Fruit fly (Drosophila melanogaster) whole organism, adult: ENCODE results near the gene Rnmt.

Experiments
- CG11617 ChIP-seq: fragments of 200-800 bp; sonication (Bioruptor generic); optimal IDR thresholded peaks from 2 replicates; lab custom pipeline; 2017; ENCODE audit warnings: mild to moderate bottlenecking, missing biosample characterization, missing genetic modification reagents, missing genetic modification characterization
- CG12768 ChIP-seq: fragments of 200-800 bp; sonication (Bioruptor generic); optimal IDR thresholded peaks from 2 replicates; lab custom pipeline; 2017; ENCODE audit warnings: missing biosample characterization, missing genetic modification characterization, mild to moderate bottlenecking, moderate library complexity, missing genetic modification reagents
- CG14711 ChIP-seq: fragments of 200-800 bp; sonication (Bioruptor generic); optimal IDR thresholded peaks from 2 replicates; lab custom pipeline; 2018; ENCODE audit warnings: missing biosample characterization, mild to moderate bottlenecking, missing genetic modification characterization, moderate library complexity
- CG1620 ChIP-seq: fragments of 200-800 bp; sonication (Bioruptor generic); optimal IDR thresholded peaks from 2 replicates; lab custom pipeline; 2016; ENCODE audit warnings: missing biosample characterization, missing genetic modification characterization
- CG33017 ChIP-seq: fragments of 200-800 bp; sonication (Bioruptor generic); optimal IDR thresholded peaks from 2 replicates; lab custom pipeline; 2018; ENCODE audit warnings: missing biosample characterization, mild to moderate bottlenecking, missing genetic modification characterization, moderate library complexity
- CG5204 ChIP-seq: fragments of 200-800 bp; sonication (Bioruptor generic); optimal IDR thresholded peaks from 2 replicates; lab custom pipeline; 2016; ENCODE audit warnings: missing biosample characterization, missing genetic modification characterization
- CG7045 ChIP-seq: fragments of 200-800 bp; sonication (Bioruptor generic); optimal IDR thresholded peaks from 2 replicates; lab custom pipeline; 2017; ENCODE audit warnings: missing biosample characterization, mild to moderate bottlenecking, missing genetic modification characterization
- CG7101 ChIP-seq: fragments of 200-800 bp; sonication (Bioruptor generic); optimal IDR thresholded peaks from 2 replicates; lab custom pipeline; 2018; ENCODE audit warnings: missing biosample characterization, mild to moderate bottlenecking, missing genetic modification characterization, moderate library complexity
- Clk ChIP-seq: fragments of 200-800 bp; sonication (Bioruptor generic); optimal IDR thresholded peaks from 2 replicates; lab custom pipeline; 2017; ENCODE audit warnings: missing biosample characterization, missing genetic modification characterization
- Crg-1 ChIP-seq: fragments of 200-800 bp; sonication (Bioruptor generic); optimal IDR thresholded peaks from 2 replicates; lab custom pipeline; 2016; ENCODE audit warnings: missing biosample characterization, missing genetic modification characterization
- Hr96 ChIP-seq: fragments of 200-800 bp; sonication (Bioruptor generic); optimal IDR thresholded peaks from 2 replicates; lab custom pipeline; 2016; ENCODE audit warnings: missing biosample characterization, missing genetic modification characterization
- Mnt ChIP-seq: fragments of 200-800 bp; sonication (Bioruptor generic); optimal IDR thresholded peaks from 2 replicates; lab custom pipeline; 2016; ENCODE audit warnings: missing biosample characterization, mild to moderate bottlenecking, missing genetic modification characterization
- bab1 ChIP-seq: fragments of 200-800 bp; sonication (Bioruptor generic); optimal IDR thresholded peaks from 3 replicates; lab custom pipeline; 2019; ENCODE audit warnings: missing biosample characterization, mild to moderate bottlenecking, missing genetic modification characterization, moderate library complexity
- cic ChIP-seq: fragments of 200-800 bp; sonication (Bioruptor generic); optimal IDR thresholded peaks from 2 replicates; lab custom pipeline; 2017; ENCODE audit warnings: missing biosample characterization, mild to moderate bottlenecking, missing genetic modification characterization, moderate library complexity
- cnc ChIP-seq, 2 experiments: fragments of >200 bp; optimal IDR thresholded peaks; 2 replicates each; lab custom pipeline; 2017
- kay ChIP-seq: fragments of 200-800 bp; sonication (Bioruptor generic); peaks from one replicate; lab custom pipeline; 2016; ENCODE audit warnings: missing biosample characterization, missing genetic modification characterization, borderline replicate concordance
- ovo ChIP-seq: fragments of 200-800 bp; sonication (Bioruptor generic); optimal IDR thresholded peaks from 2 replicates; lab custom pipeline; 2016; ENCODE audit warnings: missing biosample characterization, missing genetic modification characterization
- pad ChIP-seq: fragments of 200-800 bp; sonication (Bioruptor generic); optimal IDR thresholded peaks from 3 replicates; lab custom pipeline; 2017; ENCODE audit warnings: missing biosample characterization, missing genetic modification characterization, mild to moderate bottlenecking, moderate library complexity, missing genetic modification reagents
- tj ChIP-seq: fragments of 200-800 bp; sonication (Bioruptor generic); optimal IDR thresholded peaks from 3 replicates; lab custom pipeline; 2017; ENCODE audit warnings: missing biosample characterization, mild to moderate bottlenecking, missing genetic modification characterization, moderate library complexity
- toe ChIP-seq: fragments of 200-800 bp; sonication (Bioruptor generic); optimal IDR thresholded peaks from 2 replicates; lab custom pipeline; 2016; ENCODE audit warnings: missing biosample characterization, missing genetic modification characterization

Rnmt gene

DNA sequence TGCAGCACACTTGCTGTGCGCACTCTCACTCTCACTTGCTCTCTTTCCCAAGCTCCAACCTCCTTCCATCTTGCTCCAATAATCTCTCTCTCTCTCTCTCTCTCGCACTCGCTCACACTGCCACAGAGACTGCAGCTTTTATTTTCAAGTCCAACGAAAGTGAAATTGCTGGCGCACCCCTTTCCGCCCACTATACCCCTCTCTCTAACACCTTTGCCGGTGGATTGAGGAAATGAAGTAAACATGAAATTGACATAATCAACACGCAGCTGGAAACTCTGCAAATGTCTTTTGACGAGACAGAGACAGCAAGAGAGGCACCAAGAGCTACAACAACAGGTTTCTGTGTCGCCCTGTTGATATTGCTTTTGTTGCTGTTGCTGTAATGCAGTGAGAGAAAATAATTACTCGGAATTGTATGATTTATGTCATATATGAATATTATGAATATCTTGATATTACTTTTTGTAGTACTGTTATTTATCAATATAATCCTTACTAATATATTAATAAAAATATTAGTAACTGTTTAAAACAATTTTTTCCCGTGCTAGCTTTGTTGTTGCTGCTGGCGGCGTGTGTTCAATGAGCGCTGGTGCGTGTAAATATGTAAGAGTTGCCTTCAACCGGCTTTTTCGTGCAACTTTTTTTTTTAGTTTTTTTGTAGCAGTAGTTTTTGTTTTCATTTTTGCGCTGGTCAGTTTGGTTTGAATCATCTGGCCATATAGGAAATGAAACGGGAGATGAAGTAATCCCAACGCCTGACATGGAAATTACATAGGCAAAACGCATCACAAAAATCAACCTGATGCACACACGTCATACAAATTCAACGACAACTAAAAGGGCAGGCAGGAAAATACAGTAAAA is 13.9 kb upstream of the Rnmt start:
- TF ChIP-seq ovo (GFP tag; lab: Kevin White, UChicago) (no peak), cic (GFP tag; lab: Kevin White, UChicago) (no peak), CG7101 (peak; percentile 22), tj (GFP tag; lab: Kevin White, UChicago) (no peak), cnc (optimal IDR thresholded peaks at IDR 0.05; lab: Kevin White, UChicago) (no peak), pad (GFP tag; lab: Kevin White, UChicago) (peak; percentile 48), CG11617 (GFP tag; lab: Kevin White, UChicago) (no peak), Clk (no peak), toe (GFP tag; lab: Kevin White, UChicago) (no peak), kay (GFP tag; lab: Kevin White, UChicago) (no peak), CG12768 (GFP tag; lab: Kevin White, UChicago) (no peak), Crg-1 (GFP tag; lab: Kevin White, UChicago) (no peak), CG33017 (tag; lab: Kevin White, UChicago) (no peak), CG14711 (peak; percentile 51), bab1 (GFP tag; lab: Kevin White, UChicago) (peak; percentile 50), CG1620 (no peak), Hr96 (no peak), Mnt (GFP tag; lab: Kevin White, UChicago) (no peak), CG5204 (GFP tag; lab: Kevin White, UChicago) (no peak), CG7045 (GFP tag; lab: Kevin White, UChicago) (peak; percentile 19)

DNA sequence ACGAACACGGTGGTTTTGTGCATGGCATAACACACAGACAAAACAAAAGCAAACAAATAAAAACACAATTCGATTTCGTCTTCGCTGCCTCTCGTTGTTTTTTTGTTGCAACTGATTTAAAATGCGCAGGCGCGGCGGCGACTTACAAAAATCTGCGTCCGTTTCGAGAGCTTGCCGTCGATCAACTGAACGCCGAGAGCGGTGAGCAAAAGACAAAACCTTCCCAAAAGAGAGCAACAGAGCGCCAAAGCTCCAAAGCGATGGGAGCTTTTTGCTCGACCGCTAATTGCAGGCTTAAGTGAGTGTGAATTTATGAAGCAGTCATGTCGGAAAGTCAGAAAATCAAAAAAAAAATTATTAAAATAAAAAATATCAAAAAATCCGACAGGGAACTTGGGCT is 12.4 kb upstream of the Rnmt start, which contains the start of gene mol:
mol (minus strand) TSS at position 190 of the 400 bp plus-strand sequence.
- TF ChIP-seq CG5204 (GFP tag; lab: Kevin White, UChicago) = no peak
- no peak for TF ChIP-seq Mnt (GFP tag; lab: Kevin White, UChicago)
- no peak for TF ChIP-seq kay (GFP tag; lab: Kevin White, UChicago)
- no peak for TF ChIP-seq Crg-1 (GFP tag; lab: Kevin White, UChicago)
- TF ChIP-seq pad (GFP tag; lab: Kevin White, UChicago) = no peak
- no peak for TF ChIP-seq Hr96
- TF ChIP-seq CG14711 = no peak
- TF ChIP-seq ovo (GFP tag; lab: Kevin White, UChicago) = no peak
- TF ChIP-seq CG7101 = no peak
- no peak for TF ChIP-seq Clk

DNA sequence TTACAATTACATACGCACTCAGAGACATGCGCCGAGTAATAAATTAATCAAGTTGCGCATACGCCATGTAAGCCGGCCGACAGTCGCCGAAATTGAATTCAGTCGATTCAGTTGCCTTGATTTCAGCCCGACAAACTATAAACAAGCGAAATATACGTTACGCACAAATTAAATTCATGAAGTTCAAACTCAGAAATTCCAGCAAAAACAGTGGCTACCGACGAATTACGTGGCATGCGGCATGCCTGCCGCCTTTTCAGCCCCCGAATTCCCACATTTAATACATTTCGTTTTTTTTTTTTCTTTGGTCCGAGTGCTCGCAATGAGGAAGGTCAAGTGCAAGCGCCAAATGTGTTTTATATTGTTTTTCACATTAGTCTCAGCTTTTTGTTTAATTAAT is 9.4 kb upstream of the Rnmt start:
- TF ChIP-seq cnc (optimal IDR thresholded peaks at IDR 0.05; lab: Kevin White, UChicago) = no peak
- TF ChIP-seq Hr96 = no peak
- TF ChIP-seq CG33017 (tag; lab: Kevin White, UChicago) = no peak
- TF ChIP-seq CG14711 = no peak
- no peak for TF ChIP-seq tj (GFP tag; lab: Kevin White, UChicago)
- no peak for TF ChIP-seq Crg-1 (GFP tag; lab: Kevin White, UChicago)
- TF ChIP-seq bab1 (GFP tag; lab: Kevin White, UChicago) = no peak
- TF ChIP-seq ovo (GFP tag; lab: Kevin White, UChicago) = no peak
- no peak for TF ChIP-seq kay (GFP tag; lab: Kevin White, UChicago)
- TF ChIP-seq CG11617 (GFP tag; lab: Kevin White, UChicago) = no peak
- TF ChIP-seq cic (GFP tag; lab: Kevin White, UChicago) = no peak
- TF ChIP-seq CG12768 (GFP tag; lab: Kevin White, UChicago) = no peak

DNA sequence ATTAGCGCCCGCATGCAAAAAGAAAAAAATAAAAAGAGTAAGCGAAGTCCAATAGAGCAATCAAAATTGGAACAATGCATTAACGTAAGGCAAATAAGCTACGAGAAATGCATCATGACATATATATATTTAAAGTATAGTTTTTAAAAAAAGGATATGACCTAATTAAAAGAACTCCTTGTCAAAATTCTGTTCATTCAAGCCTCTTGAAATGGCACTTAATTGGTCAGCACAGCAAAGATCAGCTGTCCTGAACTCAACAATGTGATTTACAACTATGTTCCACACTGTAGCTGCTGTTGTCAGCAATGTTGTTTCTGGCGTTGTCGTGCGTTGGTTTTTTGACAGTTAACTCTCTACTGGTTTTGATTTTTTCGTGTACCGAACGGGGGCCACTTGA is 7.9 kb upstream of the Rnmt start:
- TF ChIP-seq pad (GFP tag; lab: Kevin White, UChicago) (no peak), CG7045 (GFP tag; lab: Kevin White, UChicago) (no peak), CG1620 (no peak), cnc (optimal IDR thresholded peaks at IDR 0.05; lab: Kevin White, UChicago) (no peak), Hr96 (no peak), cic (GFP tag; lab: Kevin White, UChicago) (no peak), bab1 (GFP tag; lab: Kevin White, UChicago) (no peak), Clk (no peak)

DNA sequence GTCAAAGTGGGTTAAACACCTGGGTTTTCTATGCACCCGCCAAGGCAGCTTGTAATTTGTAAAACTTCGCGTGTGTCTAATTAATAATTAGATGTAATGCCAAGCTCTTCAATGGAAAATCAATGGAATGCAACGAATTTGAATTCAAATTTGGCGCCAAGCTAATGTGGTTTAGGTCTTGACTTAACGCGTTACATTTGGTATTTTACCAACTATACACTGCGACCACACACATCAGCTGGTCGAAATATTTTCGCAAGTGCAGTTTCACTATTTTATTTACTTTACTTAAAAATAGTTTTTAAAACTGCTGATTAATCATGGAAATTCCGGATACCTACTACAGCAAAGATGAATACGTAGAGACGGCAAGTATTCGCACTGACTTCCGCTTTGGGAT is 4.2 kb upstream of the Rnmt start, which contains the start of gene DCTN5-p25:
DCTN5-p25 (plus strand) TSS at position 229 of the 400 bp plus-strand sequence.
- TF ChIP-seq bab1 (GFP tag; lab: Kevin White, UChicago) (peak; percentile 14), CG12768 (GFP tag; lab: Kevin White, UChicago) (no peak)

DNA sequence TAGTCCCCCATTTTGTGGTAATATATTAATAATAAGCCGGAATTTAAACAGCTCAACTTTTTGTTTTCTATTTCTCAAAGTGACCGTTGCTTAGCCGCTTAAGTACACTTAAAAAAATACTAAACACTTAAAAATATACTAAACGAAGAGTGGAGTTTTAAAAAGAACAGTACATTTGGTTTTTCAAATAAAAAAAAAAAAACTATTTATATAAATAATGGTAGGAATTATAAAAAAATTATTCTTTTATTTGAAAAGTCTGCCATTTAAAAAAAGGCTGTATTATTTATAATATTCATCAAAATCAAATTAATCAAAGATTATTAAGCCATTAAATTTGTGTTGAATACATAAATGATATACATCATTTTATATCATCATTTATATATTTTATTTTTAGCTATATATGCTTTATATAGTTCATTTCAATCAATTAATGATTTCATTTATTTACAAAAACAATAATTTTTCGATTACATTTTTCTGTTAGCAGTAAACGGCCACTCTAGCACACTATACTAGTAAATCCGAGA is 2.3 kb upstream of the Rnmt start, which contains the start of the genes Ankrd49 and NC2beta:
Ankrd49 (minus strand) TSS at position 101 of the 533 bp plus-strand sequence.
NC2beta (plus strand) TSS at position 483 of the 533 bp plus-strand sequence.
- no peak for TF ChIP-seq pad (GFP tag; lab: Kevin White, UChicago)
- no peak for TF ChIP-seq cnc (optimal IDR thresholded peaks at IDR 0.05; lab: Kevin White, UChicago)
- TF ChIP-seq Hr96 = no peak
- TF ChIP-seq CG14711 = no peak
- TF ChIP-seq Clk = no peak
- TF ChIP-seq CG7101 = no peak
- TF ChIP-seq tj (GFP tag; lab: Kevin White, UChicago) = no peak
